Worm (Caenorhabditis elegans) whole organism, young adult: Measurements from ENCODE around the gene F10E9.5.

ENCODE experiments used
- C06A6.2 ChIP-seq: fragments of 200-800 bp; sonication (Bioruptor generic); conservative IDR thresholded peaks from 2 replicates; pipeline ENCODE4 v1.3.6; 2022; ENCODE audit warnings: missing genetic modification characterization, missing compliant biosample characterization
- D2030.7 ChIP-seq: fragments of 200-800 bp; sonication (Bioruptor generic); IDR thresholded peaks from 2 replicates; pipeline ENCODE4 v1.3.6; 2022; ENCODE audit warnings: missing genetic modification reagents, missing genetic modification characterization, missing compliant biosample characterization
- F23B12.7 ChIP-seq: sonication (generic microtip); optimal IDR thresholded peaks from 2 replicates; lab custom pipeline; 2017; ENCODE audit warnings: missing genetic modification characterization, mild to moderate bottlenecking, missing compliant biosample characterization, antibody characterized with exemption, moderate library complexity; ENCODE audit not compliant: insufficient read depth
- F39B2.1 ChIP-seq: fragments of 200-800 bp; sonication (Bioruptor generic); IDR thresholded peaks from 2 replicates; pipeline ENCODE4 v1.3.6; 2022; ENCODE audit warnings: missing genetic modification reagents, missing genetic modification characterization, missing compliant biosample characterization
- F49E8.2 ChIP-seq: sonication (generic microtip); optimal IDR thresholded peaks from 3 replicates; lab custom pipeline; 2017; ENCODE audit warnings: missing genetic modification characterization, mild to moderate bottlenecking, missing compliant biosample characterization, antibody characterized with exemption, moderate library complexity; ENCODE audit not compliant: insufficient read depth
- F52B5.7 ChIP-seq: sonication (generic microtip); optimal IDR thresholded peaks from 2 replicates; lab custom pipeline; 2016; ENCODE audit warnings: mild to moderate bottlenecking, missing genetic modification characterization, missing compliant biosample characterization
- F57A8.1 ChIP-seq: fragments of 200-800 bp; sonication (Bioruptor generic); optimal IDR thresholded peaks from 2 replicates; lab custom pipeline; 2018; ENCODE audit warnings: mild to moderate bottlenecking, missing genetic modification characterization, moderate library complexity, missing compliant biosample characterization
- Y79H2A.3 ChIP-seq: fragments of 200-800 bp; sonication (Bioruptor generic); conservative IDR thresholded peaks from 2 replicates; pipeline ENCODE4 v1.3.6; 2022; ENCODE audit warnings: missing genetic modification reagents, missing genetic modification characterization, missing compliant biosample characterization
- Y95B8A.8 ChIP-seq: fragments of 200-800 bp; sonication (Bioruptor generic); IDR thresholded peaks from 2 replicates; pipeline ENCODE4 v1.3.6; 2022; ENCODE audit warnings: missing genetic modification reagents, missing genetic modification characterization, missing compliant biosample characterization
- akir-1 ChIP-seq: fragments of 200-800 bp; sonication (Bioruptor generic); optimal IDR thresholded peaks from 2 replicates; lab custom pipeline; 2018; ENCODE audit warnings: mild to moderate bottlenecking, missing genetic modification characterization, moderate library complexity, missing compliant biosample characterization
- ama-1 ChIP-seq, 3 experiments: fragments of 150-350 bp in 1 of 3; sonication (generic microtip) in 2 of 3; optimal IDR thresholded peaks; 2 replicates each; lab custom pipeline; 2014 to 2018; ENCODE audit warnings: missing biosample characterization in 2 of 3, missing genetic modification characterization in 2 of 3, missing genetic modification reagents in 2 of 3
- atf-7 ChIP-seq: sonication (generic microtip); optimal IDR thresholded peaks from 2 replicates; lab custom pipeline; 2017; ENCODE audit warnings: mild to moderate bottlenecking, missing genetic modification characterization, missing compliant biosample characterization
- attf-5 ChIP-seq: fragments of 200-800 bp; sonication (Bioruptor generic); optimal IDR thresholded peaks from 2 replicates; lab custom pipeline; 2018; ENCODE audit warnings: mild to moderate bottlenecking, missing genetic modification characterization, missing compliant biosample characterization
- attf-6 ChIP-seq: fragments of 200-800 bp; sonication (Bioruptor generic); IDR thresholded peaks from 2 replicates; pipeline ENCODE4 v1.3.6; 2022; ENCODE audit warnings: missing genetic modification reagents, missing genetic modification characterization, missing compliant biosample characterization
- ceh-27 ChIP-seq: fragments of 200-800 bp; sonication (Bioruptor generic); optimal IDR thresholded peaks from 2 replicates; lab custom pipeline; 2018; ENCODE audit warnings: mild to moderate bottlenecking, missing genetic modification characterization, moderate library complexity, missing compliant biosample characterization
- ceh-40 ChIP-seq: fragments of 200-800 bp; sonication (Bioruptor generic); IDR thresholded peaks from 2 replicates; pipeline ENCODE4 v1.3.6; 2022; ENCODE audit warnings: missing genetic modification characterization, missing compliant biosample characterization
- chd-7 ChIP-seq: sonication (generic microtip); optimal IDR thresholded peaks from 2 replicates; lab custom pipeline; 2016; ENCODE audit warnings: mild to moderate bottlenecking, missing genetic modification characterization, moderate library complexity, missing compliant biosample characterization
- dox-1 ChIP-seq: fragments of 200-800 bp; sonication (Bioruptor generic); IDR thresholded peaks from 2 replicates; pipeline ENCODE4 v1.3.6; 2022; ENCODE audit warnings: missing genetic modification reagents, missing genetic modification characterization, missing compliant biosample characterization
- egrh-3 ChIP-seq: fragments of 200-800 bp; sonication (Bioruptor generic); IDR thresholded peaks from 2 replicates; pipeline ENCODE4 v1.3.6; 2022; ENCODE audit warnings: missing genetic modification reagents, missing genetic modification characterization, missing compliant biosample characterization
- ekl-4 ChIP-seq: fragments of 200-800 bp; sonication (Bioruptor generic); IDR thresholded peaks from 2 replicates; pipeline ENCODE4 v1.3.6; 2022; ENCODE audit warnings: missing genetic modification reagents, missing genetic modification characterization, missing compliant biosample characterization
- fkh-3 ChIP-seq: sonication (generic microtip); optimal IDR thresholded peaks from 2 replicates; lab custom pipeline; 2016; ENCODE audit warnings: mild to moderate bottlenecking, missing genetic modification characterization, missing compliant biosample characterization
- him-1 ChIP-seq: sonication (generic microtip); optimal IDR thresholded peaks from 2 replicates; lab custom pipeline; 2016; ENCODE audit warnings: missing genotype, missing genetic modification reagents, missing genetic modification characterization, missing compliant biosample characterization
- hrde-1 ChIP-seq: sonication (generic microtip); optimal IDR thresholded peaks from 2 replicates; lab custom pipeline; 2016; ENCODE audit warnings: missing genetic modification characterization, mild to moderate bottlenecking, missing compliant biosample characterization, moderate library complexity, missing genotype, missing genetic modification reagents, borderline replicate concordance
- hsf-1 ChIP-seq: fragments of 200-800 bp; sonication (Bioruptor generic); IDR thresholded peaks from 2 replicates; pipeline ENCODE4 v1.3.6; 2022; ENCODE audit warnings: missing genetic modification reagents, missing genetic modification characterization, missing compliant biosample characterization
- lag-1 ChIP-seq: fragments of 200-800 bp; sonication (Bioruptor generic); IDR thresholded peaks from 2 replicates; pipeline ENCODE4 v1.3.6; 2022; ENCODE audit warnings: missing genetic modification reagents, missing genetic modification characterization, missing compliant biosample characterization
- lin-35 ChIP-seq, 3 experiments: fragments of 150-350 bp in 2 of 3; sonication (generic microtip) in 1 of 3; optimal IDR thresholded peaks; 2 replicates each; lab custom pipeline; 2014 to 2018; ENCODE audit warnings: missing biosample characterization in 3 of 3, missing genetic modification characterization in 3 of 3, missing genetic modification reagents in 3 of 3
- lin-54 ChIP-seq: fragments of 200-800 bp; sonication (Bioruptor generic); optimal IDR thresholded peaks from 2 replicates; lab custom pipeline; 2018; ENCODE audit warnings: mild to moderate bottlenecking, missing genetic modification characterization, missing compliant biosample characterization
- lsl-1 ChIP-seq: fragments of 200-800 bp; sonication (Bioruptor generic); optimal IDR thresholded peaks from 2 replicates; lab custom pipeline; 2018; ENCODE audit warnings: mild to moderate bottlenecking, missing genetic modification characterization, moderate library complexity, missing compliant biosample characterization
- mcd-1 ChIP-seq: fragments of 200-800 bp; sonication (Bioruptor generic); IDR thresholded peaks from 2 replicates; pipeline ENCODE4 v1.3.6; 2022; ENCODE audit warnings: missing genetic modification reagents, missing genetic modification characterization, missing compliant biosample characterization
- mel-28 ChIP-seq: sonication (generic microtip); optimal IDR thresholded peaks from 2 replicates; lab custom pipeline; 2016; ENCODE audit warnings: borderline replicate concordance, mild to moderate bottlenecking, missing genetic modification characterization, missing compliant biosample characterization
- nfya-1 ChIP-seq: sonication (generic microtip); optimal IDR thresholded peaks from 2 replicates; lab custom pipeline; 2017; ENCODE audit warnings: antibody characterized with exemption, missing compliant biosample characterization, missing genetic modification characterization, borderline replicate concordance; ENCODE audit not compliant: insufficient read depth
- nfyb-1 ChIP-seq: fragments of 200-800 bp; sonication (Bioruptor generic); IDR thresholded peaks from 2 replicates; pipeline ENCODE4 v1.3.6; 2022; ENCODE audit warnings: missing genetic modification reagents, missing genetic modification characterization, missing compliant biosample characterization
- nhr-90 ChIP-seq: sonication (generic microtip); optimal IDR thresholded peaks from 2 replicates; lab custom pipeline; 2016; ENCODE audit warnings: missing genotype, mild to moderate bottlenecking, missing genetic modification characterization, missing compliant biosample characterization
- pbrm-1 ChIP-seq: fragments of 200-800 bp; sonication (Bioruptor generic); IDR thresholded peaks from 2 replicates; pipeline ENCODE4 v1.3.6; 2022; ENCODE audit warnings: missing genetic modification reagents, missing genetic modification characterization, missing compliant biosample characterization
- repo-1 ChIP-seq: sonication (generic microtip); optimal IDR thresholded peaks from 2 replicates; lab custom pipeline; 2017; ENCODE audit warnings: mild to moderate bottlenecking, missing genetic modification characterization, missing compliant biosample characterization
- sdz-38 ChIP-seq: sonication (generic microtip); optimal IDR thresholded peaks from 2 replicates; lab custom pipeline; 2016; ENCODE audit warnings: missing genotype, missing genetic modification characterization, missing compliant biosample characterization
- snpc-1.3 ChIP-seq: sonication (generic microtip); optimal IDR thresholded peaks from 2 replicates; lab custom pipeline; 2017; ENCODE audit warnings: missing genetic modification characterization, mild to moderate bottlenecking, missing compliant biosample characterization, antibody characterized with exemption, moderate library complexity, missing genotype, missing genetic modification reagents; ENCODE audit not compliant: insufficient read depth
- somi-1 ChIP-seq: fragments of 200-800 bp; sonication (Bioruptor generic); optimal IDR thresholded peaks from 2 replicates; lab custom pipeline; 2018; ENCODE audit warnings: mild to moderate bottlenecking, missing genetic modification characterization, missing compliant biosample characterization
- tbx-9 ChIP-seq: sonication (generic microtip); optimal IDR thresholded peaks from 2 replicates; lab custom pipeline; 2016; ENCODE audit warnings: borderline replicate concordance, missing genetic modification characterization, inconsistent platforms, missing compliant biosample characterization
- zfh-2 ChIP-seq: fragments of 200-800 bp; sonication (Bioruptor generic); conservative IDR thresholded peaks from 2 replicates; pipeline ENCODE4 v1.3.6; 2022; ENCODE audit warnings: missing genetic modification reagents, missing genetic modification characterization, missing compliant biosample characterization
- zim-3 ChIP-seq: sonication (generic microtip); optimal IDR thresholded peaks from 2 replicates; lab custom pipeline; 2017; ENCODE audit warnings: mild to moderate bottlenecking, missing genetic modification characterization, moderate library complexity, missing compliant biosample characterization
- ztf-18 ChIP-seq: sonication (generic microtip); optimal IDR thresholded peaks from 2 replicates; lab custom pipeline; 2016; ENCODE audit warnings: missing genotype, mild to moderate bottlenecking, missing genetic modification characterization, missing compliant biosample characterization
- ztf-6 ChIP-seq: fragments of 200-800 bp; sonication (Bioruptor generic); IDR thresholded peaks from 2 replicates; pipeline ENCODE4 v1.3.6; 2022; ENCODE audit warnings: missing genetic modification reagents, missing genetic modification characterization, missing compliant biosample characterization

Gene F10E9.5

DNA sequence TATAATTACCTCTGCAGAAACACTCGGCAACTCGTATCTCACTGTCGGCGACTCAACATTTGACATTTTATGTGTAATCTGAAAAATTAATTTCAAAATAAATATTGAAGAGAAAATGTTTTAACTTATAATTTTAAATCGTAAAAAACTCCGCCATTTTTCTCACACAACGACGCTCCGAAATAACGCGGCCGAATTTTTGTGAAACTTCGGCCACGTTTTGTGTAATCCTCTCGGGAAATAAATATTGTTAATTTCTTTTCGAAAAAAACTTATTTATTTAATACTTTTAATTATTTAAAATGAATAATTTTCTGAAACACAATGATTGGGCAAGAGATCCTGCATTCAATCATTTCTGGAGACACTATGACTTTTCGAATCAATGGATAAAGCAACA lies at the start of gene F10E9.5, which contains the start of gene F10E9.7 (continued):
- TF ChIP-seq attf-6 (GFP tag; lab: Robert Waterston, UW) (no peak), Y79H2A.3 (GFP tag; lab: Robert Waterston, UW) (no peak), ztf-18 (tag; lab: Kevin White, UChicago) (peak; percentile 22), D2030.7 (GFP tag; lab: Robert Waterston, UW) (peak; percentile 67), chd-7 (tag; lab: Kevin White, UChicago) (no peak), nhr-90 (tag; lab: Kevin White, UChicago) (no peak), him-1 (tag; lab: Kevin White, UChicago) (peak; percentile 38), ama-1 (optimal IDR thresholded peaks at IDR 0.05; lab: Kevin White, UChicago) (no peak), ama-1 (GFP tag; optimal IDR thresholded peaks at IDR 0.05; lab: Kevin White, UChicago) (no peak), mel-28 (tag; lab: Kevin White, UChicago) (no peak), ceh-27 (GFP tag; lab: Kevin White, UChicago) (peak; percentile 92), nfya-1 (tag; lab: Kevin White, UChicago) (no peak), tbx-9 (tag; lab: Kevin White, UChicago) (no peak), atf-7 (tag; lab: Kevin White, UChicago) (peak; percentile 76), ceh-40 (peak; percentile 89), F23B12.7 (tag; lab: Kevin White, UChicago) (peak; percentile 67), snpc-1.3 (tag; lab: Kevin White, UChicago) (peak; percentile 62), akir-1 (GFP tag; lab: Kevin White, UChicago) (no peak), C06A6.2 (GFP tag; lab: Robert Waterston, UW) (no peak), F57A8.1 (GFP tag; lab: Kevin White, UChicago) (peak; percentile 44), lin-35 (GFP tag; optimal IDR thresholded peaks at IDR 0.05; lab: Kevin White, UChicago) (peak in 1 of 3 experiments; percentile 83), hsf-1 (0 out of 2 replicates have a peak, but pooled peaks have one; percentile 48), somi-1 (GFP tag; lab: Kevin White, UChicago) (peak; percentile 21), zim-3 (peak; percentile 36), lin-54 (GFP tag; lab: Kevin White, UChicago) (peak; percentile 85), repo-1 (no peak), attf-5 (GFP tag; lab: Kevin White, UChicago) (peak; percentile 75), pbrm-1 (GFP tag; lab: Robert Waterston, UW) (no peak), sdz-38 (tag; lab: Kevin White, UChicago) (no peak)

DNA sequence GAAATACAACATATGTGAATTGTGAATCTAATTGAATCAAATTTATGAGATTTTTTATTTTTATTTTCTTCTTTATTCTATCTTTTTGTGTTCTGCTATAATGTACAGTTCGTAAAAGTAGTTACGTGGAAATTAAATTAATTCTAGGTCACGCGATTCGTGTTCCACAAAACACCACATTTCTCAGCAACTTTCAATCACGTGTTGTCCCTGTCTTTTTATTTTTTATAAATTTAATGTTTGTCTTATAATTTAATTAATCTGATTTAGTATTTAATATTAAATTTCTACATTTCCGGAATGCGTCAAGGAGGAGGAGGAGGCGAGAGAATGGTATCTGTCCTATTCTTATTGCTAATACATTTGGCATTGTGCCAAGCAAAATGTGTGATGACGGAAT lies 49.3 kb upstream of the F10E9.5 start, which contains the start of gene ncr-2:
TSS of gene ncr-2 (plus strand) at position 301 of the 400 bp plus-strand sequence.
- TF ChIP-seq C06A6.2 (GFP tag; lab: Robert Waterston, UW) (no peak), lag-1 (GFP tag; lab: Robert Waterston, UW) (no peak), lsl-1 (GFP tag; lab: Kevin White, UChicago) (no peak)
- TF ChIP-seq, all 124 proteins: peak for 0

DNA sequence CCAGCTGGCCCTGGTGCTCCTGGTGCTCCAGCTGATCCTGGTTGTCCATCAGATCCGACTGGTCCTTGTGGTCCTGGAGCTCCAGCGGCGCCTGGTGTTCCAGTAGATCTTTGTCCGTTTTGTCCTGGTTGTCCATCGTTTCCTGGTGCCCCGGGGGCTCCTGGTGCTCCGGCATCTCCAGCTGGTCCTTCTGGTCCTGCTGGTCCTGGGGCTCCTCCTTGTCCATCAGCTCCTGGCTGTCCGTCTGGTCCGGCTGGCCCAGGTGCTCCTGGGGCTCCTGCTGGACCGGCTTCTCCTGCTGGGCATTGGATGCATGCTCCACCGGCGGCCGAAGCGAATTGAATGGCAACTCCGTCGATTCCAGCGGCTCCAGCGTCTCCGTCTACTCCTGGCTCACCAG lies 44.8 kb upstream of the F10E9.5 start:
- TF ChIP-seq zfh-2 (GFP tag; lab: Robert Waterston, UW) (peak; percentile 95), F39B2.1 (GFP tag; lab: Robert Waterston, UW) (no peak), pbrm-1 (GFP tag; lab: Robert Waterston, UW) (no peak), attf-6 (GFP tag; lab: Robert Waterston, UW) (no peak), F49E8.2 (tag; lab: Kevin White, UChicago) (no peak), lin-35 (GFP tag; optimal IDR thresholded peaks at IDR 0.05; lab: Kevin White, UChicago) (no peak), ceh-27 (GFP tag; lab: Kevin White, UChicago) (no peak), mcd-1 (GFP tag; lab: Robert Waterston, UW) (peak; percentile 27; the same call in 1 of the 2 replicates), F52B5.7 (peak; percentile 44), nfyb-1 (GFP tag; lab: Robert Waterston, UW) (0 out of 2 replicates have a peak, but pooled peaks have one; percentile 9), Y95B8A.8 (GFP tag; lab: Robert Waterston, UW) (no peak), C06A6.2 (GFP tag; lab: Robert Waterston, UW) (no peak), ztf-6 (GFP tag; lab: Robert Waterston, UW) (no peak), fkh-3 (tag; lab: Kevin White, UChicago) (no peak), hrde-1 (tag; lab: Kevin White, UChicago) (no peak), dox-1 (GFP tag; lab: Robert Waterston, UW) (0 out of 2 replicates have a peak, but pooled peaks have one; percentile 23), ekl-4 (GFP tag; lab: Robert Waterston, UW) (no peak), egrh-3 (peak; percentile 97)
